Worm (Caenorhabditis elegans): ENCODE measurements around the gene F46E10.2.

F46E10.2 gene

ce11 chrV:6498903-6499302 is 21.3 kb upstream of the F46E10.2 start, which contains the start of gene W01A11.1:
TSS of gene W01A11.1 (plus strand) at chrV:6499224.
- no peak for TF ChIP-seq ztf-23 (GFP tag; IDR thresholded peaks at IDR 0.05)
- TF ChIP-seq T22C8.4 (GFP tag; IDR thresholded peaks at IDR 0.05), result no peak
- no peak for TF ChIP-seq klf-2 (GFP tag; conservative IDR thresholded peaks at IDR 0.05)
- no peak for TF ChIP-seq ref-1 (GFP tag; conservative IDR thresholded peaks at IDR 0.05)
- no peak for TF ChIP-seq cog-1 (tag; optimal IDR thresholded peaks at IDR 0.05)

ce11 chrV:6503158-6503557 is 17.1 kb upstream of the F46E10.2 start:
- TF ChIP-seq klf-2 (GFP tag; conservative IDR thresholded peaks at IDR 0.05), result no peak
- TF ChIP-seq ztf-23 (GFP tag; IDR thresholded peaks at IDR 0.05), result no peak

ce11 chrV:6504131-6504827 is 16.0 kb upstream of the F46E10.2 start, which contains the start of gene moc-2:
TSS of gene moc-2 (minus strand) at chrV:6504181.
- TF ChIP-seq flt-1 (GFP tag; IDR thresholded peaks at IDR 0.05) (no peak), cog-1 (tag; optimal IDR thresholded peaks at IDR 0.05) (no peak), tab-1 (GFP tag; IDR thresholded peaks at IDR 0.05) (no peak), klf-2 (GFP tag; conservative IDR thresholded peaks at IDR 0.05) (no peak), ref-1 (GFP tag; conservative IDR thresholded peaks at IDR 0.05) (no peak), ztf-29 (GFP tag; IDR thresholded peaks at IDR 0.05) (no peak), ztf-23 (GFP tag; IDR thresholded peaks at IDR 0.05) (no peak), T22C8.4 (GFP tag; IDR thresholded peaks at IDR 0.05) (no peak), med-1 (GFP tag; optimal IDR thresholded peaks at IDR 0.05; ENCODE audit: insufficient read depth) (no peak)

ce11 chrV:6505339-6505811 is 14.9 kb upstream of the F46E10.2 start, which contains the start of gene W01A11.7:
TSS of gene W01A11.7 (minus strand) at chrV:6505389.
- TF ChIP-seq flt-1 (GFP tag; IDR thresholded peaks at IDR 0.05), result no peak
- TF ChIP-seq med-1 (GFP tag; optimal IDR thresholded peaks at IDR 0.05; ENCODE audit: insufficient read depth), result no peak
- TF ChIP-seq klf-2 (GFP tag; conservative IDR thresholded peaks at IDR 0.05), result no peak
- no peak for TF ChIP-seq ztf-29 (GFP tag; IDR thresholded peaks at IDR 0.05)
- TF ChIP-seq T22C8.4 (GFP tag; IDR thresholded peaks at IDR 0.05), result no peak
- no peak for TF ChIP-seq ref-1 (GFP tag; conservative IDR thresholded peaks at IDR 0.05)
- TF ChIP-seq cog-1 (tag; optimal IDR thresholded peaks at IDR 0.05), result no peak
- TF ChIP-seq ztf-23 (GFP tag; IDR thresholded peaks at IDR 0.05), result no peak
- TF ChIP-seq tab-1 (GFP tag; IDR thresholded peaks at IDR 0.05), result no peak

ce11 chrV:6506238-6506956 is 13.8 kb upstream of the F46E10.2 start:
- TF ChIP-seq ref-1 (GFP tag; conservative IDR thresholded peaks at IDR 0.05) (no peak), ztf-29 (GFP tag; IDR thresholded peaks at IDR 0.05) (no peak), flt-1 (GFP tag; IDR thresholded peaks at IDR 0.05) (no peak), ztf-23 (GFP tag; IDR thresholded peaks at IDR 0.05) (no peak), klf-2 (GFP tag; conservative IDR thresholded peaks at IDR 0.05) (no peak), med-1 (GFP tag; optimal IDR thresholded peaks at IDR 0.05; ENCODE audit: insufficient read depth) (no peak), cog-1 (tag; optimal IDR thresholded peaks at IDR 0.05) (no peak), T22C8.4 (GFP tag; IDR thresholded peaks at IDR 0.05) (no peak), tab-1 (GFP tag; IDR thresholded peaks at IDR 0.05) (no peak)

ce11 chrV:6508703-6509102 is 11.5 kb upstream of the F46E10.2 start, which contains the start of gene ubh-3:
TSS of gene ubh-3 (minus strand) at chrV:6508803.
- no peak for TF ChIP-seq tab-1 (GFP tag; IDR thresholded peaks at IDR 0.05)
- TF ChIP-seq ref-1 (GFP tag; conservative IDR thresholded peaks at IDR 0.05), result no peak
- no peak for TF ChIP-seq T22C8.4 (GFP tag; IDR thresholded peaks at IDR 0.05)
- no peak for TF ChIP-seq klf-2 (GFP tag; conservative IDR thresholded peaks at IDR 0.05)
- TF ChIP-seq med-1 (GFP tag; optimal IDR thresholded peaks at IDR 0.05; ENCODE audit: insufficient read depth), result no peak
- TF ChIP-seq ztf-29 (GFP tag; IDR thresholded peaks at IDR 0.05), result no peak
- no peak for TF ChIP-seq flt-1 (GFP tag; IDR thresholded peaks at IDR 0.05)
- no peak for TF ChIP-seq cog-1 (tag; optimal IDR thresholded peaks at IDR 0.05)
- no peak for TF ChIP-seq ztf-23 (GFP tag; IDR thresholded peaks at IDR 0.05)

- no peak for TF ChIP-seq ref-1 (GFP tag; conservative IDR thresholded peaks at IDR 0.05)
- no peak for TF ChIP-seq tab-1 (GFP tag; IDR thresholded peaks at IDR 0.05)
- TF ChIP-seq ztf-29 (GFP tag; IDR thresholded peaks at IDR 0.05), result no peak
- TF ChIP-seq T22C8.4 (GFP tag; IDR thresholded peaks at IDR 0.05), result no peak
- no peak for TF ChIP-seq ztf-23 (GFP tag; IDR thresholded peaks at IDR 0.05)
- no peak for TF ChIP-seq cog-1 (tag; optimal IDR thresholded peaks at IDR 0.05)
- no peak for TF ChIP-seq flt-1 (GFP tag; IDR thresholded peaks at IDR 0.05)
- no peak for TF ChIP-seq klf-2 (GFP tag; conservative IDR thresholded peaks at IDR 0.05)
- TF ChIP-seq med-1 (GFP tag; optimal IDR thresholded peaks at IDR 0.05; ENCODE audit: insufficient read depth), result no peak
Measured at ce11 chrV:6509717-6510116, 10.5 kb upstream of the F46E10.2 start, which contains the start of gene ubh-2. TSS of gene ubh-2 (minus strand) at chrV:6509817.

- TF ChIP-seq ztf-29 (GFP tag; IDR thresholded peaks at IDR 0.05) (no peak), T22C8.4 (GFP tag; IDR thresholded peaks at IDR 0.05) (no peak), med-1 (GFP tag; optimal IDR thresholded peaks at IDR 0.05; ENCODE audit: insufficient read depth) (no peak), ztf-23 (GFP tag; IDR thresholded peaks at IDR 0.05) (no peak), cog-1 (tag; optimal IDR thresholded peaks at IDR 0.05) (no peak), ref-1 (GFP tag; conservative IDR thresholded peaks at IDR 0.05) (no peak), klf-2 (GFP tag; conservative IDR thresholded peaks at IDR 0.05) (no peak), flt-1 (GFP tag; IDR thresholded peaks at IDR 0.05) (no peak), tab-1 (GFP tag; IDR thresholded peaks at IDR 0.05) (no peak)
Measured at ce11 chrV:6510622-6511021, 9.6 kb upstream of the F46E10.2 start.

- TF ChIP-seq cog-1 (tag; optimal IDR thresholded peaks at IDR 0.05), result no peak
- TF ChIP-seq ztf-29 (GFP tag; IDR thresholded peaks at IDR 0.05), result no peak
- TF ChIP-seq ztf-23 (GFP tag; IDR thresholded peaks at IDR 0.05), result no peak
- TF ChIP-seq klf-2 (GFP tag; conservative IDR thresholded peaks at IDR 0.05), result no peak
- no peak for TF ChIP-seq flt-1 (GFP tag; IDR thresholded peaks at IDR 0.05)
- no peak for TF ChIP-seq tab-1 (GFP tag; IDR thresholded peaks at IDR 0.05)
- no peak for TF ChIP-seq med-1 (GFP tag; optimal IDR thresholded peaks at IDR 0.05; ENCODE audit: insufficient read depth)
- no peak for TF ChIP-seq ref-1 (GFP tag; conservative IDR thresholded peaks at IDR 0.05)
- no peak for TF ChIP-seq T22C8.4 (GFP tag; IDR thresholded peaks at IDR 0.05)
Measured at ce11 chrV:6511121-6511520, 9.1 kb upstream of the F46E10.2 start, which contains the start of gene ubh-1. TSS of gene ubh-1 (minus strand) at chrV:6511409.

Measured in whole organism, midembryonic.